Fruit fly (Drosophila melanogaster) Kc167 (cell line): ENCODE data around the gene CG18234.

Experiments
- Sin3A ChIP-seq: fragments of >200 bp; optimal IDR thresholded peaks from 2 replicates; lab custom pipeline; 2018; ENCODE audit warnings: missing external identifiers
- h ChIP-seq: fragments of >200 bp; optimal IDR thresholded peaks from 3 replicates; lab custom pipeline; 2018; ENCODE audit warnings: missing external identifiers
- insv ChIP-seq: fragments of >200 bp; optimal IDR thresholded peaks from 3 replicates; lab custom pipeline; 2018; ENCODE audit warnings: missing external identifiers
- psq ChIP-seq: fragments of >200 bp; optimal IDR thresholded peaks from 2 replicates; lab custom pipeline; 2017; ENCODE audit warnings: missing external identifiers
- ttk ChIP-seq: sonication (Bioruptor generic); optimal IDR thresholded peaks from 2 replicates; lab custom pipeline; 2017; ENCODE audit warnings: missing external identifiers

DNA sequence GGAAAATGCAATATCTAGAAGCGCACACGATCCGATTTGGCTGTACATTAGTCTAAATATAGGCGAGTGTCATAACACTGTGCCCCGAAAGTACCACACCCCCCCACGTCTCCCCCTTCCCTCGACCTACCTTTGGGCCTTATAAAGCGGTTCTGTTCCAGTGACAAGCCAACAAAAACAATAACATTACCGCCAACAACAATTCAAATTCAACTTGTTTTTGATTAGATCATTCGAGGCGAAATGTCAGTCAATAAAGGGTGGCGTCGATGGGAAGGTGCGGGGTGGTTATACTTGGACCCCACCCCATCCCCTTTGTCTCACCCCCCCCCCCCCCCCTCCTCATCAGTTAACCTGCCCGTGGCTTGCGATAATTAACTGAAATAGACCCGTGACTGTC lies 29.9 kb downstream of the CG18234 start:
- TF ChIP-seq h (lab: Kevin White, UChicago) = no peak
- no peak for TF ChIP-seq psq (lab: Kevin White, UChicago)
- TF ChIP-seq insv (lab: Kevin White, UChicago) = no peak
- TF ChIP-seq ttk = no peak
- TF ChIP-seq Sin3A (lab: Kevin White, UChicago) = no peak
